Worm (Caenorhabditis elegans) whole organism, L4 larva: ENCODE measurements around the gene sqv-6.
A peak's percentile ranks its signal among the peaks of the same experiment; 100 is the strongest.

Experiments used
- D1046.2 ChIP-seq: fragments of 200-800 bp; sonication (Bioruptor generic); IDR thresholded peaks from 2 replicates; pipeline ENCODE4 v1.3.6; 2022; ENCODE audit warnings: missing genetic modification characterization, missing compliant biosample characterization
- F44E2.7 ChIP-seq: fragments of 200-800 bp; sonication (Bioruptor generic); IDR thresholded peaks from 2 replicates; pipeline ENCODE4 v2.1.2; 2022; ENCODE audit warnings: missing genetic modification characterization, missing compliant biosample characterization
- Y105C5A.15 ChIP-seq: fragments of 200-800 bp; sonication (Bioruptor generic); IDR thresholded peaks from 2 replicates; pipeline ENCODE4 v1.3.6; 2022; ENCODE audit warnings: missing genetic modification characterization, missing compliant biosample characterization
- Y48G9A.11 ChIP-seq: fragments of 200-800 bp; sonication (Bioruptor generic); IDR thresholded peaks from 2 replicates; pipeline ENCODE4 v1.3.6; 2022; ENCODE audit warnings: missing genetic modification reagents, missing genetic modification characterization, missing compliant biosample characterization
- Y5F2A.4 ChIP-seq: fragments of 200-800 bp; sonication (Bioruptor generic); optimal IDR thresholded peaks from 2 replicates; lab custom pipeline; 2018; ENCODE audit warnings: mild to moderate bottlenecking, missing genetic modification characterization, missing compliant biosample characterization
- ZK546.5 ChIP-seq, 2 experiments: sonication (generic microtip); optimal IDR thresholded peaks; 2 replicates each; lab custom pipeline; 2017; ENCODE audit warnings: missing biosample characterization in 2 of 2, missing genetic modification characterization in 2 of 2
- aha-1 ChIP-seq: fragments of 150-350 bp; peaks from one replicate; lab custom pipeline; 2014; ENCODE audit warnings: missing biosample characterization, missing genetic modification characterization
- aly-2 ChIP-seq: sonication (generic microtip); optimal IDR thresholded peaks from 2 replicates; lab custom pipeline; 2018; ENCODE audit warnings: missing biosample characterization, missing genetic modification characterization
- arid-1 ChIP-seq: fragments of 200-800 bp; sonication (Bioruptor generic); conservative IDR thresholded peaks from 2 replicates; pipeline ENCODE4 v1.3.6; 2022; ENCODE audit warnings: missing genetic modification reagents, missing genetic modification characterization, missing compliant biosample characterization
- attf-4 ChIP-seq: sonication (generic microtip); optimal IDR thresholded peaks from 3 replicates; lab custom pipeline; 2017; ENCODE audit warnings: missing biosample characterization, missing genetic modification characterization
- ceh-20 ChIP-seq: fragments of 200-800 bp; sonication (Bioruptor generic); IDR thresholded peaks from 2 replicates; pipeline ENCODE4 v1.3.6; 2022; ENCODE audit warnings: missing genetic modification reagents, missing genetic modification characterization, missing compliant biosample characterization
- ceh-28 ChIP-seq: fragments of 150-350 bp; optimal IDR thresholded peaks from 2 replicates; lab custom pipeline; 2014; ENCODE audit warnings: missing biosample characterization, missing genetic modification reagents, missing genetic modification characterization
- ceh-62 ChIP-seq: sonication (generic microtip); optimal IDR thresholded peaks from 2 replicates; lab custom pipeline; 2017; ENCODE audit warnings: missing biosample characterization, missing genetic modification characterization
- daf-8 ChIP-seq: fragments of 200-800 bp; sonication (Bioruptor generic); IDR thresholded peaks from 2 replicates; pipeline ENCODE4 v1.3.6; 2022; ENCODE audit warnings: missing genetic modification characterization, missing compliant biosample characterization
- dmd-8 ChIP-seq: fragments of 200-800 bp; sonication (Bioruptor generic); IDR thresholded peaks from 2 replicates; pipeline ENCODE4 v1.3.6; 2022; ENCODE audit warnings: missing genetic modification characterization, missing compliant biosample characterization
- dve-1 ChIP-seq: sonication (generic microtip); optimal IDR thresholded peaks from 2 replicates; lab custom pipeline; 2017; ENCODE audit warnings: antibody characterized with exemption, mild to moderate bottlenecking, missing genetic modification characterization, missing compliant biosample characterization; ENCODE audit not compliant: insufficient read depth
- fkh-10 ChIP-seq: fragments of 150-350 bp; optimal IDR thresholded peaks from 2 replicates; lab custom pipeline; 2014; ENCODE audit warnings: missing biosample characterization, missing genetic modification reagents, missing genetic modification characterization
- hlh-11 ChIP-seq: fragments of 200-800 bp; sonication (Bioruptor generic); optimal IDR thresholded peaks from 2 replicates; lab custom pipeline; 2018; ENCODE audit warnings: mild to moderate bottlenecking, missing genetic modification characterization, missing compliant biosample characterization
- lim-7 ChIP-seq: fragments of 200-800 bp; sonication (Bioruptor generic); IDR thresholded peaks from 2 replicates; pipeline ENCODE4 v1.3.6; 2022; ENCODE audit warnings: missing genetic modification characterization, missing compliant biosample characterization
- lin-1 ChIP-seq: fragments of 200-800 bp; sonication (Bioruptor generic); IDR thresholded peaks from 2 replicates; pipeline ENCODE4 v1.3.6; 2022; ENCODE audit warnings: missing genetic modification reagents, missing genetic modification characterization, missing compliant biosample characterization
- lin-13 ChIP-seq: fragments of 150-350 bp; optimal IDR thresholded peaks from 2 replicates; lab custom pipeline; 2014; ENCODE audit warnings: missing biosample characterization, missing genetic modification reagents, missing genetic modification characterization
- lin-15B ChIP-seq: fragments of 150-350 bp; sonication (generic microtip); optimal IDR thresholded peaks from 3 replicates; lab custom pipeline; 2014; ENCODE audit warnings: missing biosample characterization, missing genetic modification characterization
- lin-38 ChIP-seq: fragments of 200-800 bp; sonication (Bioruptor generic); IDR thresholded peaks from 2 replicates; pipeline ENCODE4 v1.3.6; 2022; ENCODE audit warnings: missing genetic modification reagents, missing genetic modification characterization, missing compliant biosample characterization
- lin-39 ChIP-seq: fragments of 150-350 bp; optimal IDR thresholded peaks from 2 replicates; lab custom pipeline; 2014; ENCODE audit warnings: missing biosample characterization, missing genetic modification reagents, missing genetic modification characterization
- madf-5 ChIP-seq, 2 experiments: fragments of 200-800 bp; sonication (Bioruptor generic); IDR thresholded peaks; 2 replicates each; pipeline ENCODE4 v1.3.6; 2022; ENCODE audit warnings: missing compliant biosample characterization in 2 of 2, missing genetic modification characterization in 2 of 2
- nhr-111 ChIP-seq: fragments of 200-800 bp; sonication (Bioruptor generic); optimal IDR thresholded peaks from 2 replicates; lab custom pipeline; 2018; ENCODE audit warnings: mild to moderate bottlenecking, missing genetic modification characterization, missing compliant biosample characterization
- nhr-6 ChIP-seq: fragments of 150-350 bp; optimal IDR thresholded peaks from 2 replicates; lab custom pipeline; 2014; ENCODE audit warnings: missing biosample characterization, missing genetic modification characterization
- nhr-77 ChIP-seq: fragments of 150-350 bp; optimal IDR thresholded peaks from 2 replicates; lab custom pipeline; 2014; ENCODE audit warnings: missing biosample characterization, missing genetic modification characterization
- pha-4 ChIP-seq, 2 experiments: fragments of 150-350 bp in 1 of 2; fragments of 200-800 bp in 1 of 2; sonication (Bioruptor generic) in 1 of 2; IDR thresholded peaks in 1 of 2; optimal IDR thresholded peaks in 1 of 2; 2 replicates each; pipeline versions ENCODE4 v1.3.6 to Lab custom; 2014 to 2022; ENCODE audit warnings: missing genetic modification characterization in 2 of 2, missing genetic modification reagents in 2 of 2, missing biosample characterization in 1 of 2, missing compliant biosample characterization in 1 of 2
- set-16 ChIP-seq: fragments of 200-800 bp; sonication (Bioruptor generic); IDR thresholded peaks from 2 replicates; pipeline ENCODE4 v1.3.6; 2022; ENCODE audit warnings: missing genetic modification reagents, missing genetic modification characterization, missing compliant biosample characterization
- skn-1 ChIP-seq: fragments of 150-350 bp; optimal IDR thresholded peaks from 2 replicates; lab custom pipeline; 2014; ENCODE audit warnings: missing biosample characterization, missing genetic modification characterization
- snpc-4 ChIP-seq: fragments of 150-350 bp; optimal IDR thresholded peaks from 2 replicates; lab custom pipeline; 2014; ENCODE audit warnings: missing biosample characterization, missing genetic modification characterization
- spr-1 ChIP-seq: sonication (generic microtip); optimal IDR thresholded peaks from 2 replicates; lab custom pipeline; 2016; ENCODE audit warnings: mild to moderate bottlenecking, missing genetic modification characterization, missing compliant biosample characterization
- unc-130 ChIP-seq: sonication (generic microtip); optimal IDR thresholded peaks from 2 replicates; lab custom pipeline; 2016; ENCODE audit warnings: missing genetic modification reagents, missing genetic modification characterization, missing compliant biosample characterization
- zag-1 ChIP-seq: fragments of 150-350 bp; optimal IDR thresholded peaks from 2 replicates; lab custom pipeline; 2014; ENCODE audit warnings: missing biosample characterization, missing genetic modification characterization
- zfp-2 ChIP-seq: sonication (generic microtip); optimal IDR thresholded peaks from 2 replicates; lab custom pipeline; 2016; ENCODE audit warnings: mild to moderate bottlenecking, missing genetic modification characterization, missing compliant biosample characterization
- zip-11 ChIP-seq: fragments of 200-800 bp; sonication (Bioruptor generic); IDR thresholded peaks from 2 replicates; pipeline ENCODE4 v1.3.6; 2022; ENCODE audit warnings: missing genetic modification characterization, missing compliant biosample characterization
- ztf-7 ChIP-seq: fragments of 150-350 bp; optimal IDR thresholded peaks from 2 replicates; lab custom pipeline; 2014; ENCODE audit warnings: missing biosample characterization, missing genetic modification characterization

sqv-6 gene

DNA sequence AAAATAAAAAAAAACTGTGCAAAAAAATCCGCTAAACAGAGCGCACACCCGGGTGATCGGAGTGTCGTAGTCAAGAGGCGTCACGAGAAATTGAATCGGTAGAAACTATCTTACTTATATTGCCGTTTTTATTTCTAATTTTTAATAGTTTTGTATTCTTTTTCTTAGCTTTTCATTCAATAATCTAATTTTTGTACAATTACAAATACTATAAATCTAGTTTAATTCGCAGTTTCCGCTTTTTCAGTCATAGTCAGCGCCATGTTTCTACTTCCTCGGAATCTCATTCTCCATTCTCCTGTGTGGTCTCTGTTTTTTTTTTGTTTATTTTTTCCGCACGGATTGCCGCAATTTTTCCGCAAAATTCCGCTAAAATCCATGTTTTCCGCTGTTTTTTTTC is 39.2 kb upstream of the sqv-6 start (continued):
- TF ChIP-seq lin-39 (tag; lab: Kevin White, UChicago) (no peak), hlh-11 (tag; lab: Kevin White, UChicago) (peak; percentile 40), lin-15B (no peak), skn-1 (no peak), lin-38 (peak; percentile 54), nhr-6 (no peak)

DNA sequence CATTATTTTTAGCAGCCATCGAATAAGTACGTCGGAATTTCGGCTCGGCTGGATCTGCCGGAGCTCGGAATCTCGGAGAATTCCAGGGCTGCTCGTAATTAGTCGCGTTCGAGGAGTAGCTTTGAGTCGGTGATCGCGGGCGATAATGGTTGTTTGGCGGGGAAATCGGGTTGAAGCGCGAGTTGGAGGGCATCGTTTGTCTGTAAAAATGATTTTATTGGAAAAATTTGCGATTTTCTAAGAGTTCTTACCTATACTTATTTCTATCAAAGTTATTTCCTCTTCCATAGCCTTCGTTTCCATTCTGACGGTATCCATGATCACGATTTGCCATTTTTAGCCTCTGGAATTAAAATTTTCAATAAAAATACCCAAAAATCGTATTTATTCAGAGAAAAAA is 38.8 kb upstream of the sqv-6 start, which contains the start of gene Y50D4C.5:
Gene Y50D4C.5, minus strand, starts transcription at position 345 of the 400 bp plus-strand sequence.
- TF ChIP-seq zag-1 (tag; lab: Kevin White, UChicago), result no peak
- TF ChIP-seq lin-13, result no peak
- no peak for TF ChIP-seq unc-130 (GFP tag; lab: Kevin White, UChicago)
- TF ChIP-seq set-16 (GFP tag; lab: Robert Waterston, UW), result peak; percentile 21; the same call in 1 of the 2 replicates
- TF ChIP-seq nhr-111 (GFP tag; lab: Kevin White, UChicago), result no peak
- TF ChIP-seq zip-11, result no peak
- no peak for TF ChIP-seq fkh-10

DNA sequence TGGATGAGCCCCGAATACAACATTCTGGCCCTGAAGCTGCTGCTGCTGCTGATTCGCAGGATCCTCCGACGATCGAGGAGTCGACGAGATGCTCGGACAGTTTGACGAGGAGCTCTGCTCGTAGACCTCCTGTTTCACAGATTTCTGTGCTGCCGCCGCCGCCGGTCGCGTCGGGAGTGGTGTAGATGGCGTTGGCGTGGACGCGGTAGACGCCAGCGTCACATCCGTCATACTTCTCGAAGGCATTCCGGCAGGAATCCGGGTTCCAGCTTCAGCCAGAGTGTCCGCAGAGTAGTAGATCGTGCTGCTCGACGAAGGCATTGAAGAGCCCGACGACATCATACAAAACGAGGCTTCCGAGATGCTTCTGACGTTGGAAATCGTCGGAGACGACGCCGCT is 36.6 kb upstream of the sqv-6 start:
- no peak for TF ChIP-seq spr-1 (tag; lab: Kevin White, UChicago)
- 0 out of 2 replicates have a peak, but pooled peaks have one; percentile 10 for TF ChIP-seq F44E2.7 (GFP tag; lab: Robert Waterston, UW)
- TF ChIP-seq lim-7, result no peak
- peak; percentile 90 for TF ChIP-seq set-16 (GFP tag; lab: Robert Waterston, UW)
- no peak for TF ChIP-seq aly-2 (tag; lab: Kevin White, UChicago)
- TF ChIP-seq attf-4 (tag; lab: Kevin White, UChicago), result no peak
- TF ChIP-seq ceh-62 (tag; lab: Kevin White, UChicago), result no peak
- TF ChIP-seq madf-5 (GFP tag; IDR thresholded peaks at IDR 0.05; lab: Robert Waterston, UW), result no peak
- no peak for TF ChIP-seq Y48G9A.11 (GFP tag; lab: Robert Waterston, UW)
- no peak for TF ChIP-seq D1046.2
- TF ChIP-seq, all 104 proteins: peak for 2

DNA sequence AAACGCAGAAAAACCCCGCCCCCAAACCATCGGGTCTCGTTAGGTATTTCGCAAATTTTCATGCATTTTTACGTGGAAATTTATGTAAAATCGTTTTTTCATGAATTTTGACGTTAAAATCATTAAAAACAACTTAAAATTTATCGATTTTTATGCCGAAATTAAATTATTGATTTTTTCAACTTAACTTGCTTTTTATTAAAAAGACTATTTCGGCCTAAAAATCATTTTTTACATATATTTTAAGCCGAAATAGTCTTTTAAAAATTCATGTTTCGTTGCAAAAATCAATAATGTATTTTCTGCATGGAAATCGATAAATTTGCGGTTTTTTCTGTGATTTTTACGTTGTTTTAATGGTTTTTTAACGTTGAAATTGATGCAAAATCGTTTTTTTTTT is 31.0 kb upstream of the sqv-6 start:
- TF ChIP-seq spr-1 (tag; lab: Kevin White, UChicago), result no peak
- peak; percentile 43 for TF ChIP-seq aha-1 (tag; lab: Kevin White, UChicago)
- no peak for TF ChIP-seq pha-4 (GFP tag; IDR thresholded peaks at IDR 0.05; lab: Robert Waterston, UW)
- TF ChIP-seq pha-4 (tag; optimal IDR thresholded peaks at IDR 0.05; lab: Kevin White, UChicago), result no peak
- TF ChIP-seq D1046.2, result no peak
- TF ChIP-seq ceh-28 (tag; lab: Kevin White, UChicago), result peak; percentile 53
- no peak for TF ChIP-seq zfp-2 (tag; lab: Kevin White, UChicago)
- no peak for TF ChIP-seq daf-8 (GFP tag; lab: Robert Waterston, UW)
- no peak for TF ChIP-seq nhr-77 (tag; lab: Kevin White, UChicago)
- TF ChIP-seq Y5F2A.4 (GFP tag; lab: Kevin White, UChicago), result no peak
- TF ChIP-seq, all 104 proteins: peak for 2

- TF ChIP-seq set-16 (GFP tag; lab: Robert Waterston, UW), result peak; percentile 94
- TF ChIP-seq ZK546.5 (tag; optimal IDR thresholded peaks at IDR 0.05; lab: Kevin White, UChicago), result no peak
Measured at ce11 chrV:990300-990699, 25.7 kb upstream of the sqv-6 start.

- TF ChIP-seq arid-1 (GFP tag; lab: Robert Waterston, UW) (no peak), dve-1 (no peak), ceh-20 (GFP tag; lab: Robert Waterston, UW) (no peak), Y105C5A.15 (GFP tag; lab: Robert Waterston, UW) (no peak), snpc-4 (tag; lab: Kevin White, UChicago) (no peak), lin-1 (GFP tag; lab: Robert Waterston, UW) (no peak), ZK546.5 (tag; optimal IDR thresholded peaks at IDR 0.05; lab: Kevin White, UChicago) (no peak), dmd-8 (no peak), lin-15B (no peak), ztf-7 (tag; lab: Kevin White, UChicago) (no peak), zfp-2 (tag; lab: Kevin White, UChicago) (no peak)
- TF ChIP-seq, all 104 proteins: peak for 0
Measured at ce11 chrV:983120-983519, 18.5 kb upstream of the sqv-6 start.
